Fruit fly (Drosophila melanogaster) whole organism, prepupa: Measurements from ENCODE around the gene CG31229.

Source experiments
- Blimp-1 ChIP-seq: fragments of 200-800 bp; sonication (Bioruptor generic); optimal IDR thresholded peaks from 3 replicates; lab custom pipeline; 2017; ENCODE audit warnings: missing biosample characterization, missing genetic modification characterization, mild to moderate bottlenecking, moderate library complexity, missing genetic modification reagents
- CG10631 ChIP-seq: fragments of 200-800 bp; sonication (Bioruptor generic); optimal IDR thresholded peaks from 2 replicates; lab custom pipeline; 2016; ENCODE audit warnings: missing biosample characterization, missing genetic modification characterization
- CG11294 ChIP-seq: fragments of 200-800 bp; sonication (Bioruptor generic); IDR thresholded peaks from 2 replicates; pipeline ENCODE4 v1.3.6; 2022; ENCODE audit warnings: missing biosample characterization, missing genetic modification characterization
- CG11762 ChIP-seq: fragments of 200-800 bp; sonication (Bioruptor generic); optimal IDR thresholded peaks from 3 replicates; lab custom pipeline; 2016; ENCODE audit warnings: missing biosample characterization, missing genetic modification characterization; ENCODE audit not compliant: insufficient read depth
- CG11902 ChIP-seq: fragments of 200-800 bp; sonication (Bioruptor generic); optimal IDR thresholded peaks from 3 replicates; lab custom pipeline; 2016; ENCODE audit warnings: missing biosample characterization, missing genetic modification characterization
- CG15336 ChIP-seq: fragments of 200-800 bp; sonication (Bioruptor generic); IDR thresholded peaks from 2 replicates; pipeline ENCODE4 v1.3.6; 2022; ENCODE audit warnings: missing biosample characterization, missing genetic modification characterization
- CG1621 ChIP-seq: fragments of 200-800 bp; sonication (Bioruptor generic); optimal IDR thresholded peaks from 3 replicates; lab custom pipeline; 2018; ENCODE audit warnings: missing biosample characterization, mild to moderate bottlenecking, missing genetic modification characterization
- CG3032 ChIP-seq: fragments of 200-800 bp; optimal IDR thresholded peaks from 2 replicates; lab custom pipeline; 2019; ENCODE audit warnings: missing biosample characterization, mild to moderate bottlenecking, missing genetic modification characterization, moderate library complexity
- CG31627 ChIP-seq: fragments of 200-800 bp; sonication (Bioruptor generic); optimal IDR thresholded peaks from 3 replicates; lab custom pipeline; 2016; ENCODE audit warnings: missing biosample characterization, missing genetic modification characterization
- CG32006 ChIP-seq: fragments of 200-800 bp; sonication (Bioruptor generic); optimal IDR thresholded peaks from 3 replicates; lab custom pipeline; 2017; ENCODE audit warnings: missing biosample characterization, mild to moderate bottlenecking, missing genetic modification characterization
- CG3919 ChIP-seq: fragments of 200-800 bp; sonication (Bioruptor generic); optimal IDR thresholded peaks from 3 replicates; lab custom pipeline; 2016; ENCODE audit warnings: missing biosample characterization, missing genetic modification characterization
- CG4318 ChIP-seq: fragments of 200-800 bp; sonication (Bioruptor generic); optimal IDR thresholded peaks from 3 replicates; lab custom pipeline; 2017; ENCODE audit warnings: missing biosample characterization, mild to moderate bottlenecking, missing genetic modification characterization
- CG6163 ChIP-seq: fragments of 200-800 bp; sonication (Bioruptor generic); IDR thresholded peaks from 3 replicates; pipeline ENCODE4 v1.3.6; 2022; ENCODE audit warnings: missing biosample characterization, missing genetic modification characterization
- CG6276 ChIP-seq: fragments of 200-800 bp; sonication (Bioruptor generic); optimal IDR thresholded peaks from 2 replicates; lab custom pipeline; 2017; ENCODE audit warnings: missing biosample characterization, mild to moderate bottlenecking, missing genetic modification characterization
- CG6792 ChIP-seq: fragments of 200-800 bp; sonication (Bioruptor generic); optimal IDR thresholded peaks from 3 replicates; lab custom pipeline; 2016; ENCODE audit warnings: missing biosample characterization, missing genetic modification characterization
- CG6854 ChIP-seq: fragments of 200-800 bp; sonication (Bioruptor generic); optimal IDR thresholded peaks from 2 replicates; lab custom pipeline; 2017; ENCODE audit warnings: missing biosample characterization, mild to moderate bottlenecking, missing genetic modification characterization
- CG7368 ChIP-seq: fragments of 200-800 bp; sonication (Bioruptor generic); optimal IDR thresholded peaks from 3 replicates; lab custom pipeline; 2016; ENCODE audit warnings: missing biosample characterization, missing genetic modification characterization
- CG8119 ChIP-seq: fragments of 200-800 bp; sonication (Bioruptor generic); IDR thresholded peaks from 3 replicates; pipeline ENCODE4 v1.3.6; 2022; ENCODE audit warnings: missing biosample characterization, missing genetic modification characterization
- CG8319 ChIP-seq: fragments of 200-800 bp; sonication (Bioruptor generic); optimal IDR thresholded peaks from 3 replicates; lab custom pipeline; 2016; ENCODE audit warnings: missing biosample characterization, missing genetic modification characterization
- CG8632 ChIP-seq: fragments of 200-800 bp; sonication (Bioruptor generic); optimal IDR thresholded peaks from 3 replicates; lab custom pipeline; 2016; ENCODE audit warnings: missing biosample characterization, missing genetic modification characterization
- CG9139 ChIP-seq: fragments of 200-800 bp; sonication (Bioruptor generic); optimal IDR thresholded peaks from 3 replicates; lab custom pipeline; 2017; ENCODE audit warnings: missing biosample characterization, mild to moderate bottlenecking, missing genetic modification characterization
- Eip78C ChIP-seq: fragments of 200-800 bp; sonication (Bioruptor generic); peaks from one replicate; lab custom pipeline; 2016; ENCODE audit warnings: missing biosample characterization, missing genetic modification characterization
- Eip93F ChIP-seq: fragments of 200-800 bp; sonication (Bioruptor generic); optimal IDR thresholded peaks from 2 replicates; lab custom pipeline; 2016; ENCODE audit warnings: missing biosample characterization, mild to moderate bottlenecking, missing genetic modification characterization
- Ets21C ChIP-seq: fragments of 200-800 bp; sonication (Bioruptor generic); optimal IDR thresholded peaks from 3 replicates; lab custom pipeline; 2016; ENCODE audit warnings: missing biosample characterization, missing genetic modification characterization
- Ets96B ChIP-seq: fragments of 200-800 bp; optimal IDR thresholded peaks from 2 replicates; lab custom pipeline; 2019; ENCODE audit warnings: missing biosample characterization, mild to moderate bottlenecking, missing genetic modification characterization, moderate library complexity
- Gug ChIP-seq: fragments of 200-800 bp; sonication (Bioruptor generic); IDR thresholded peaks from 2 replicates; pipeline ENCODE4 v1.3.6; 2022; ENCODE audit warnings: missing biosample characterization, missing genetic modification characterization
- Hr4 ChIP-seq: fragments of 200-800 bp; sonication (Bioruptor generic); optimal IDR thresholded peaks from 3 replicates; lab custom pipeline; 2016; ENCODE audit warnings: missing biosample characterization, missing genetic modification characterization
- Lpt ChIP-seq: fragments of 200-800 bp; sonication (Bioruptor generic); optimal IDR thresholded peaks from 3 replicates; lab custom pipeline; 2016; ENCODE audit warnings: missing biosample characterization, missing genetic modification characterization
- Met ChIP-seq: fragments of 200-800 bp; sonication (Bioruptor generic); optimal IDR thresholded peaks from 3 replicates; lab custom pipeline; 2016; ENCODE audit warnings: missing biosample characterization, missing genetic modification characterization
- OdsH ChIP-seq: fragments of 200-800 bp; sonication (Bioruptor generic); optimal IDR thresholded peaks from 3 replicates; lab custom pipeline; 2016; ENCODE audit warnings: missing biosample characterization, missing genetic modification characterization
- Smox ChIP-seq: fragments of 200-800 bp; sonication (Bioruptor generic); optimal IDR thresholded peaks from 3 replicates; lab custom pipeline; 2016; ENCODE audit warnings: missing biosample characterization, missing genetic modification characterization
- Sox102F ChIP-seq: fragments of 200-800 bp; sonication (Bioruptor generic); optimal IDR thresholded peaks from 2 replicates; lab custom pipeline; 2016; ENCODE audit warnings: missing biosample characterization, mild to moderate bottlenecking, missing genetic modification characterization
- Sox14 ChIP-seq: fragments of 200-800 bp; sonication (Bioruptor generic); optimal IDR thresholded peaks from 3 replicates; lab custom pipeline; 2016; ENCODE audit warnings: missing biosample characterization, missing genetic modification characterization
- achi ChIP-seq: fragments of 200-800 bp; sonication (Bioruptor generic); optimal IDR thresholded peaks from 3 replicates; lab custom pipeline; 2016; ENCODE audit warnings: missing biosample characterization, missing genetic modification characterization
- acj6 ChIP-seq: fragments of 200-800 bp; sonication (Bioruptor generic); optimal IDR thresholded peaks from 3 replicates; lab custom pipeline; 2016; ENCODE audit warnings: missing biosample characterization, missing genetic modification characterization
- cyc ChIP-seq: fragments of 200-800 bp; sonication (Bioruptor generic); optimal IDR thresholded peaks from 3 replicates; lab custom pipeline; 2016; ENCODE audit warnings: missing biosample characterization, missing genetic modification characterization
- dac ChIP-seq: fragments of 200-800 bp; sonication (Bioruptor generic); optimal IDR thresholded peaks from 2 replicates; lab custom pipeline; 2017; ENCODE audit warnings: missing biosample characterization, mild to moderate bottlenecking, missing genetic modification characterization
- dsx ChIP-seq: fragments of 200-800 bp; optimal IDR thresholded peaks from 3 replicates; lab custom pipeline; 2019; ENCODE audit warnings: missing biosample characterization, mild to moderate bottlenecking, missing genetic modification characterization, moderate library complexity; ENCODE audit not compliant: poor library complexity, severe bottlenecking
- eg ChIP-seq: fragments of 200-800 bp; sonication (Bioruptor generic); IDR thresholded peaks from 3 replicates; pipeline ENCODE4 v1.3.6; 2022; ENCODE audit warnings: missing biosample characterization, missing genetic modification characterization
- esn ChIP-seq: fragments of 200-800 bp; sonication (Bioruptor generic); optimal IDR thresholded peaks from 2 replicates; lab custom pipeline; 2016; ENCODE audit warnings: missing biosample characterization, mild to moderate bottlenecking, missing genetic modification characterization, moderate library complexity
- net ChIP-seq: fragments of 200-800 bp; sonication (Bioruptor generic); optimal IDR thresholded peaks from 3 replicates; lab custom pipeline; 2016; ENCODE audit warnings: missing biosample characterization, missing genetic modification characterization
- salr ChIP-seq, 2 experiments: fragments of 200-800 bp; sonication (Bioruptor generic); optimal IDR thresholded peaks; 3 replicates each; lab custom pipeline; 2016 to 2018; ENCODE audit warnings: missing biosample characterization in 2 of 2, missing genetic modification characterization in 2 of 2, mild to moderate bottlenecking in 1 of 2
- spab ChIP-seq: fragments of 200-800 bp; sonication (Bioruptor generic); optimal IDR thresholded peaks from 2 replicates; lab custom pipeline; 2017; ENCODE audit warnings: missing biosample characterization, mild to moderate bottlenecking, missing genetic modification characterization, missing genetic modification reagents
- ss ChIP-seq, 2 experiments: fragments of 200-800 bp; sonication (Bioruptor generic); optimal IDR thresholded peaks; 2 replicates in 1 of 2; 3 replicates in 1 of 2; lab custom pipeline; 2017 to 2018; ENCODE audit warnings: mild to moderate bottlenecking in 2 of 2, missing biosample characterization in 2 of 2, missing genetic modification characterization in 2 of 2, moderate library complexity in 1 of 2
- svp ChIP-seq: fragments of 200-800 bp; sonication (Bioruptor generic); peaks from one replicate; lab custom pipeline; 2016; ENCODE audit warnings: missing biosample characterization, missing genetic modification characterization
- topi ChIP-seq: fragments of 200-800 bp; sonication (Bioruptor generic); optimal IDR thresholded peaks from 3 replicates; lab custom pipeline; 2016; ENCODE audit warnings: missing biosample characterization, missing genetic modification characterization
- vri ChIP-seq: fragments of 200-800 bp; sonication (Bioruptor generic); optimal IDR thresholded peaks from 3 replicates; lab custom pipeline; 2016; ENCODE audit warnings: missing biosample characterization, mild to moderate bottlenecking, missing genetic modification characterization

The CG31229 gene

dm6 chr3R:18633099-18633498 lies 34.6 kb upstream of the CG31229 start (continued):
- no peak for TF ChIP-seq Ets21C (GFP tag; lab: Kevin White, UChicago)
- 0 out of 2 replicates have a peak, but pooled peaks have one; percentile 57 for TF ChIP-seq CG15336 (GFP tag; lab: Robert Waterston, UW)
- no peak for TF ChIP-seq CG3032 (tag; lab: Kevin White, UChicago)
- peak; percentile 9 for TF ChIP-seq Met
- no peak for TF ChIP-seq Lpt
- peak; percentile 18 for TF ChIP-seq OdsH (GFP tag; lab: Kevin White, UChicago)
- TF ChIP-seq esn (GFP tag; lab: Kevin White, UChicago), result no peak
- no peak for TF ChIP-seq CG9139 (GFP tag; lab: Kevin White, UChicago)
- TF ChIP-seq Sox102F (GFP tag; lab: Kevin White, UChicago), result peak; percentile 8
- TF ChIP-seq CG8119 (GFP tag; lab: Robert Waterston, UW), result peak; percentile 60; the same call in 2 of the 3 replicates
- TF ChIP-seq cyc (GFP tag; lab: Kevin White, UChicago), result no peak
- TF ChIP-seq topi (GFP tag; lab: Kevin White, UChicago), result no peak
- no peak for TF ChIP-seq Smox (GFP tag; lab: Kevin White, UChicago)
- TF ChIP-seq CG31627, result no peak
- TF ChIP-seq CG4318, result peak; percentile 18

dm6 chr3R:18639662-18640061 lies 28.0 kb upstream of the CG31229 start:
- peak; percentile 12 for TF ChIP-seq CG6276 (GFP tag; lab: Kevin White, UChicago)
- TF ChIP-seq Gug (GFP tag; lab: Robert Waterston, UW), result peak; percentile 30; the same call in 1 of the 2 replicates
- TF ChIP-seq Blimp-1 (GFP tag; lab: Kevin White, UChicago), result no peak
- TF ChIP-seq CG9139 (GFP tag; lab: Kevin White, UChicago), result no peak
- peak in 1 of 2 experiments; percentile 13 for TF ChIP-seq ss (GFP tag; optimal IDR thresholded peaks at IDR 0.05; lab: Kevin White, UChicago)
- peak; percentile 6 for TF ChIP-seq CG3032 (tag; lab: Kevin White, UChicago)
- no peak for TF ChIP-seq topi (GFP tag; lab: Kevin White, UChicago)
- peak; percentile 25 for TF ChIP-seq Ets96B (tag; lab: Kevin White, UChicago)
- TF ChIP-seq CG11762 (GFP tag; lab: Kevin White, UChicago), result no peak
- TF ChIP-seq CG11294 (GFP tag; lab: Robert Waterston, UW), result peak; percentile 40; the same call in 1 of the 2 replicates
- peak; percentile 46 for TF ChIP-seq CG32006 (GFP tag; lab: Kevin White, UChicago)
- TF ChIP-seq svp (GFP tag; lab: Kevin White, UChicago), result no peak
- no peak for TF ChIP-seq salr (GFP tag; optimal IDR thresholded peaks at IDR 0.05; lab: Kevin White, UChicago)
- no peak for TF ChIP-seq Smox (GFP tag; lab: Kevin White, UChicago)
- peak; percentile 13 for TF ChIP-seq CG6792 (GFP tag; lab: Kevin White, UChicago)
- TF ChIP-seq Ets21C (GFP tag; lab: Kevin White, UChicago), result no peak
- TF ChIP-seq CG6163, result peak; percentile 49; the same call in 1 of the 3 replicates
- TF ChIP-seq Lpt, result no peak
- TF ChIP-seq dsx (GFP tag; lab: Kevin White, UChicago), result peak; percentile 49
- TF ChIP-seq CG8632 (GFP tag; lab: Kevin White, UChicago), result no peak
- TF ChIP-seq dac (GFP tag; lab: Kevin White, UChicago), result no peak
- no peak for TF ChIP-seq CG31627
- no peak for TF ChIP-seq CG4318
- TF ChIP-seq CG1621, result no peak
- TF ChIP-seq CG3919 (GFP tag; lab: Kevin White, UChicago), result peak; percentile 27
- no peak for TF ChIP-seq CG10631 (GFP tag; lab: Kevin White, UChicago)
- TF ChIP-seq acj6, result no peak
- TF ChIP-seq CG15336 (GFP tag; lab: Robert Waterston, UW), result peak; percentile 60
- no peak for TF ChIP-seq Eip93F
- TF ChIP-seq Sox14, result no peak
- TF ChIP-seq CG7368 (GFP tag; lab: Kevin White, UChicago), result no peak
- no peak for TF ChIP-seq vri
- peak; percentile 13 for TF ChIP-seq OdsH (GFP tag; lab: Kevin White, UChicago)
- no peak for TF ChIP-seq net
- peak; percentile 27 for TF ChIP-seq achi (GFP tag; lab: Kevin White, UChicago)
- peak; percentile 19 for TF ChIP-seq Hr4 (GFP tag; lab: Kevin White, UChicago)
- no peak for TF ChIP-seq Met
- no peak for TF ChIP-seq CG6854 (GFP tag; lab: Kevin White, UChicago)
- TF ChIP-seq eg (GFP tag; lab: Robert Waterston, UW), result peak; percentile 75
- TF ChIP-seq CG11902 (GFP tag; lab: Kevin White, UChicago), result no peak
- no peak for TF ChIP-seq spab (GFP tag; lab: Kevin White, UChicago)
- TF ChIP-seq Eip78C (GFP tag; lab: Kevin White, UChicago), result peak; percentile 56
- TF ChIP-seq CG8119 (GFP tag; lab: Robert Waterston, UW), result peak; percentile 33; the same call in 1 of the 3 replicates
- TF ChIP-seq CG8319 (GFP tag; lab: Kevin White, UChicago), result no peak
- TF ChIP-seq cyc (GFP tag; lab: Kevin White, UChicago), result no peak
- TF ChIP-seq esn (GFP tag; lab: Kevin White, UChicago), result peak; percentile 4
